Fruit fly (Drosophila melanogaster) whole organism, embryonic: ENCODE data around the gene Tmep.

Experiments used
- Atf-2 ChIP-seq: fragments of 200-800 bp; sonication (Bioruptor generic); optimal IDR thresholded peaks from 2 replicates; lab custom pipeline; 2016; ENCODE audit warnings: missing biosample characterization, missing genetic modification characterization
- Bdp1 ChIP-seq: fragments of 200-800 bp; sonication (Bioruptor generic); optimal IDR thresholded peaks from 3 replicates; lab custom pipeline; 2016; ENCODE audit warnings: missing biosample characterization, missing genetic modification characterization
- Bteb2 ChIP-seq: fragments of 200-800 bp; sonication (Bioruptor generic); optimal IDR thresholded peaks from 2 replicates; lab custom pipeline; 2016; ENCODE audit warnings: missing biosample characterization, missing genetic modification characterization
- CG10209 ChIP-seq: fragments of 200-800 bp; sonication (Bioruptor generic); optimal IDR thresholded peaks from 3 replicates; lab custom pipeline; 2017; ENCODE audit warnings: missing biosample characterization, mild to moderate bottlenecking, missing genetic modification characterization, missing genetic modification reagents
- CG12071 ChIP-seq: fragments of 200-800 bp; sonication (Bioruptor generic); optimal IDR thresholded peaks from 3 replicates; lab custom pipeline; 2018; ENCODE audit warnings: missing biosample characterization, mild to moderate bottlenecking, missing genetic modification characterization
- CG13296 ChIP-seq: fragments of 200-800 bp; sonication (Bioruptor generic); optimal IDR thresholded peaks from 3 replicates; lab custom pipeline; 2018; ENCODE audit warnings: missing biosample characterization, mild to moderate bottlenecking, missing genetic modification characterization
- CG14667 ChIP-seq: fragments of 200-800 bp; sonication (Bioruptor generic); IDR thresholded peaks from 2 replicates; pipeline ENCODE4 v1.3.6; 2022; ENCODE audit warnings: missing biosample characterization, missing genetic modification characterization
- CG14860 ChIP-seq: fragments of 200-800 bp; sonication (Bioruptor generic); IDR thresholded peaks from 3 replicates; pipeline ENCODE4 v1.3.6; 2022; ENCODE audit warnings: missing biosample characterization, missing genetic modification characterization; ENCODE audit not compliant: partially characterized antibody
- CG15479 ChIP-seq: fragments of 200-800 bp; sonication (Bioruptor generic); optimal IDR thresholded peaks from 3 replicates; lab custom pipeline; 2019; ENCODE audit warnings: missing biosample characterization, mild to moderate bottlenecking, missing genetic modification characterization, moderate library complexity
- CG15601 ChIP-seq: fragments of 200-800 bp; sonication (Bioruptor generic); optimal IDR thresholded peaks from 3 replicates; lab custom pipeline; 2019; ENCODE audit warnings: missing biosample characterization, mild to moderate bottlenecking, missing genetic modification characterization, moderate library complexity
- CG1647 ChIP-seq: fragments of 200-800 bp; sonication (Bioruptor generic); optimal IDR thresholded peaks from 3 replicates; lab custom pipeline; 2016; ENCODE audit warnings: missing biosample characterization, missing genetic modification characterization
- CG17802 ChIP-seq: fragments of 200-800 bp; sonication (Bioruptor generic); optimal IDR thresholded peaks from 2 replicates; lab custom pipeline; 2018; ENCODE audit warnings: missing biosample characterization, mild to moderate bottlenecking, missing genetic modification characterization, moderate library complexity
- CG2120 ChIP-seq: fragments of 200-800 bp; sonication (Bioruptor generic); optimal IDR thresholded peaks from 3 replicates; lab custom pipeline; 2016; ENCODE audit warnings: missing biosample characterization, missing genetic modification characterization
- CG31224 ChIP-seq: fragments of 200-800 bp; sonication (Bioruptor generic); IDR thresholded peaks from 2 replicates; pipeline ENCODE4 v1.3.6; 2022; ENCODE audit warnings: missing biosample characterization, missing genetic modification characterization
- CG3407 ChIP-seq: fragments of 200-800 bp; sonication (Bioruptor generic); optimal IDR thresholded peaks from 2 replicates; lab custom pipeline; 2018; ENCODE audit warnings: missing biosample characterization, mild to moderate bottlenecking, missing genetic modification characterization
- CG4707 ChIP-seq: fragments of 200-800 bp; sonication (Bioruptor generic); optimal IDR thresholded peaks from 2 replicates; lab custom pipeline; 2018; ENCODE audit warnings: missing biosample characterization, mild to moderate bottlenecking, missing genetic modification characterization, moderate library complexity
- CG6272 ChIP-seq: fragments of 200-800 bp; sonication (Bioruptor generic); IDR thresholded peaks from 2 replicates; pipeline ENCODE4 v1.3.6; 2022; ENCODE audit warnings: missing biosample characterization, missing genetic modification characterization
- CG7372 ChIP-seq: fragments of 200-800 bp; sonication (Bioruptor generic); IDR thresholded peaks from 2 replicates; pipeline ENCODE4 v1.3.6; 2022; ENCODE audit warnings: missing biosample characterization, missing genetic modification characterization
- CG8089 ChIP-seq: fragments of 200-800 bp; sonication (Bioruptor generic); optimal IDR thresholded peaks from 3 replicates; lab custom pipeline; 2016; ENCODE audit warnings: missing biosample characterization, missing genetic modification characterization
- D19A ChIP-seq: fragments of 200-800 bp; optimal IDR thresholded peaks from 3 replicates; lab custom pipeline; 2019; ENCODE audit warnings: missing biosample characterization, mild to moderate bottlenecking, missing genetic modification characterization, moderate library complexity
- Dad ChIP-seq: fragments of 200-800 bp; sonication (Bioruptor generic); optimal IDR thresholded peaks from 3 replicates; lab custom pipeline; 2016; ENCODE audit warnings: missing biosample characterization, missing genetic modification characterization
- Dek ChIP-seq: fragments of 200-800 bp; sonication (Bioruptor generic); optimal IDR thresholded peaks from 3 replicates; lab custom pipeline; 2019; ENCODE audit warnings: missing biosample characterization, mild to moderate bottlenecking, missing genetic modification characterization, moderate library complexity
- Fer1 ChIP-seq: fragments of 200-800 bp; sonication (Bioruptor generic); optimal IDR thresholded peaks from 2 replicates; lab custom pipeline; 2017; ENCODE audit warnings: missing biosample characterization, mild to moderate bottlenecking, missing genetic modification characterization
- GATAe ChIP-seq: fragments of 200-800 bp; sonication (Bioruptor generic); conservative IDR thresholded peaks from 2 replicates; pipeline ENCODE4 v1.3.6; 2022; ENCODE audit warnings: missing biosample characterization, missing genetic modification characterization
- Hr3 ChIP-seq: fragments of 200-800 bp; sonication (Bioruptor generic); optimal IDR thresholded peaks from 3 replicates; lab custom pipeline; 2016; ENCODE audit warnings: missing biosample characterization, missing genetic modification characterization
- Lhr ChIP-seq: fragments of 200-800 bp; sonication (Bioruptor generic); optimal IDR thresholded peaks from 3 replicates; lab custom pipeline; 2017; ENCODE audit warnings: mild to moderate bottlenecking, missing biosample characterization, missing genetic modification reagents, missing genetic modification characterization
- MBD-R2 ChIP-seq: fragments of 200-800 bp; sonication (Bioruptor generic); IDR thresholded peaks from 2 replicates; pipeline ENCODE4 v1.3.6; 2022; ENCODE audit warnings: missing biosample characterization, missing genetic modification characterization
- MESR4 ChIP-seq: fragments of 200-800 bp; sonication (Bioruptor generic); optimal IDR thresholded peaks from 2 replicates; lab custom pipeline; 2018; ENCODE audit warnings: missing biosample characterization, mild to moderate bottlenecking, missing genetic modification characterization, moderate library complexity
- Mrtf ChIP-seq: fragments of 200-800 bp; sonication (Bioruptor generic); IDR thresholded peaks from 3 replicates; pipeline ENCODE4 v1.3.6; 2022; ENCODE audit warnings: missing biosample characterization, missing genetic modification characterization
- NK7.1 ChIP-seq: fragments of 200-800 bp; sonication (Bioruptor generic); optimal IDR thresholded peaks from 3 replicates; lab custom pipeline; 2016; ENCODE audit warnings: missing biosample characterization, missing genetic modification characterization
- Poxn ChIP-seq: fragments of 200-800 bp; sonication (Bioruptor generic); IDR thresholded peaks from 2 replicates; pipeline ENCODE4 v1.3.6; 2022; ENCODE audit warnings: missing biosample characterization, missing genetic modification characterization
- az2 ChIP-seq: fragments of 200-800 bp; sonication (Bioruptor generic); optimal IDR thresholded peaks from 3 replicates; lab custom pipeline; 2016; ENCODE audit warnings: missing biosample characterization, missing genetic modification characterization
- bab2 ChIP-seq: fragments of 200-800 bp; sonication (Bioruptor generic); optimal IDR thresholded peaks from 2 replicates; lab custom pipeline; 2016; ENCODE audit warnings: missing biosample characterization, missing genetic modification characterization
- bbx ChIP-seq: fragments of 200-800 bp; sonication (Bioruptor generic); IDR thresholded peaks from 2 replicates; pipeline ENCODE4 v1.3.6; 2022; ENCODE audit warnings: missing biosample characterization, missing genetic modification characterization; ENCODE audit not compliant: partially characterized antibody
- bigmax ChIP-seq: fragments of 200-800 bp; sonication (Bioruptor generic); optimal IDR thresholded peaks from 2 replicates; lab custom pipeline; 2018; ENCODE audit warnings: missing biosample characterization, mild to moderate bottlenecking, missing genetic modification characterization
- cg ChIP-seq: fragments of 200-800 bp; sonication (Bioruptor generic); optimal IDR thresholded peaks from 3 replicates; lab custom pipeline; 2019; ENCODE audit warnings: missing biosample characterization, mild to moderate bottlenecking, missing genetic modification characterization, moderate library complexity
- fru ChIP-seq: fragments of >200 bp; optimal IDR thresholded peaks from 2 replicates; lab custom pipeline; 2017
- gcm2 ChIP-seq: fragments of 200-800 bp; sonication (Bioruptor generic); optimal IDR thresholded peaks from 2 replicates; lab custom pipeline; 2016; ENCODE audit warnings: missing biosample characterization, missing genetic modification characterization
- gem ChIP-seq: fragments of 200-800 bp; sonication (Bioruptor generic); optimal IDR thresholded peaks from 2 replicates; lab custom pipeline; 2019; ENCODE audit warnings: missing biosample characterization, mild to moderate bottlenecking, missing genetic modification characterization, moderate library complexity
- grau ChIP-seq: fragments of 200-800 bp; optimal IDR thresholded peaks from 3 replicates; lab custom pipeline; 2019; ENCODE audit warnings: missing biosample characterization, mild to moderate bottlenecking, missing genetic modification characterization, moderate library complexity
- gt ChIP-seq: fragments of 200-800 bp; sonication (Bioruptor generic); IDR thresholded peaks from 2 replicates; pipeline ENCODE4 v1.3.6; 2022; ENCODE audit warnings: missing biosample characterization, missing genetic modification characterization
- inv ChIP-seq: fragments of 200-800 bp; sonication (Bioruptor generic); IDR thresholded peaks from 2 replicates; pipeline ENCODE4 v1.3.6; 2022; ENCODE audit warnings: missing biosample characterization, missing genetic modification characterization; ENCODE audit not compliant: partially characterized antibody
- luna ChIP-seq: fragments of 200-800 bp; sonication (Bioruptor generic); optimal IDR thresholded peaks from 2 replicates; lab custom pipeline; 2016; ENCODE audit warnings: missing biosample characterization, missing genetic modification characterization
- maf-S ChIP-seq: fragments of 200-800 bp; sonication (Bioruptor generic); optimal IDR thresholded peaks from 2 replicates; lab custom pipeline; 2016; ENCODE audit warnings: missing biosample characterization, missing genetic modification characterization
- mld ChIP-seq: fragments of 200-800 bp; sonication (Bioruptor generic); IDR thresholded peaks from 3 replicates; pipeline ENCODE4 v1.3.6; 2022; ENCODE audit warnings: missing biosample characterization, missing genetic modification characterization; ENCODE audit not compliant: partially characterized antibody
- oc ChIP-seq: fragments of 200-800 bp; sonication (Bioruptor generic); optimal IDR thresholded peaks from 2 replicates; lab custom pipeline; 2018; ENCODE audit warnings: missing biosample characterization, mild to moderate bottlenecking, missing genetic modification characterization, moderate library complexity
- odd ChIP-seq: fragments of 200-800 bp; sonication (Bioruptor generic); optimal IDR thresholded peaks from 2 replicates; lab custom pipeline; 2017; ENCODE audit warnings: missing biosample characterization, mild to moderate bottlenecking, missing genetic modification characterization
- seq ChIP-seq: fragments of 200-800 bp; sonication (Bioruptor generic); IDR thresholded peaks from 2 replicates; pipeline ENCODE4 v1.3.6; 2022; ENCODE audit warnings: missing biosample characterization, missing genetic modification characterization
- shn ChIP-seq: fragments of 200-800 bp; sonication (Bioruptor generic); optimal IDR thresholded peaks from 3 replicates; lab custom pipeline; 2016; ENCODE audit warnings: missing biosample characterization, missing genetic modification characterization
- sima ChIP-seq: fragments of 200-800 bp; sonication (Bioruptor generic); optimal IDR thresholded peaks from 2 replicates; lab custom pipeline; 2016; ENCODE audit warnings: missing biosample characterization, missing genetic modification characterization
- so ChIP-seq: fragments of 200-800 bp; sonication (Bioruptor generic); IDR thresholded peaks from 3 replicates; pipeline ENCODE4 v1.3.6; 2022; ENCODE audit warnings: missing biosample characterization, missing genetic modification characterization

Tmep gene

dm6 chr3L:1618116-1618727, 49.2 kb downstream of the Tmep start, which contains the start of the genes CG13926, ABCB7 and CG33230 (continued):
- no peak for TF ChIP-seq CG14860 (GFP tag; lab: Robert Waterston, UW)
- TF ChIP-seq CG8089 (GFP tag; lab: Kevin White, UChicago) = no peak
- no peak for TF ChIP-seq shn (GFP tag; lab: Kevin White, UChicago)
- no peak for TF ChIP-seq gt (GFP tag; lab: Robert Waterston, UW)
- peak; percentile 84 for TF ChIP-seq MBD-R2 (GFP tag; lab: Robert Waterston, UW)
- no peak for TF ChIP-seq CG7372 (GFP tag; lab: Robert Waterston, UW)
- TF ChIP-seq CG1647 (GFP tag; lab: Kevin White, UChicago) = no peak
- TF ChIP-seq Lhr = peak; percentile 8
- peak; percentile 37 for TF ChIP-seq grau (tag; lab: Kevin White, UChicago)
- TF ChIP-seq inv = peak; percentile 20; the same call in 1 of the 2 replicates
- TF ChIP-seq CG15601 = no peak
- TF ChIP-seq sima (GFP tag; lab: Kevin White, UChicago) = no peak
- TF ChIP-seq CG2120 (GFP tag; lab: Kevin White, UChicago) = peak; percentile 71
- TF ChIP-seq Fer1 (GFP tag; lab: Kevin White, UChicago) = peak; percentile 27
- no peak for TF ChIP-seq luna
- TF ChIP-seq CG31224 = no peak
- TF ChIP-seq CG13296 (GFP tag; lab: Kevin White, UChicago) = no peak
- TF ChIP-seq bbx = 0 out of 2 replicates have a peak, but pooled peaks have one; percentile 2
- TF ChIP-seq MESR4 (GFP tag; lab: Kevin White, UChicago) = peak; percentile 54
- no peak for TF ChIP-seq NK7.1
- TF ChIP-seq odd (GFP tag; lab: Kevin White, UChicago) = no peak
- no peak for TF ChIP-seq CG6272 (GFP tag; lab: Robert Waterston, UW)
- no peak for TF ChIP-seq CG10209 (GFP tag; lab: Kevin White, UChicago)
- no peak for TF ChIP-seq so
- no peak for TF ChIP-seq fru (lab: Kevin White, UChicago)
- no peak for TF ChIP-seq seq
- peak; percentile 1 for TF ChIP-seq Dek (tag; lab: Kevin White, UChicago)
- no peak for TF ChIP-seq gem (tag; lab: Kevin White, UChicago)
- TF ChIP-seq Bteb2 (GFP tag; lab: Kevin White, UChicago) = no peak
- TF ChIP-seq CG14667 (GFP tag; lab: Robert Waterston, UW) = no peak
- TF ChIP-seq CG15479 (GFP tag; lab: Kevin White, UChicago) = no peak
- peak; percentile 8 for TF ChIP-seq az2 (GFP tag; lab: Kevin White, UChicago)
- TF ChIP-seq Poxn (GFP tag; lab: Robert Waterston, UW) = no peak
- no peak for TF ChIP-seq CG4707 (GFP tag; lab: Kevin White, UChicago)
- TF ChIP-seq GATAe (GFP tag; lab: Robert Waterston, UW) = no peak
- TF ChIP-seq D19A = no peak
- peak; percentile 13 for TF ChIP-seq Bdp1 (GFP tag; lab: Kevin White, UChicago)
- TF ChIP-seq bab2 (GFP tag; lab: Kevin White, UChicago) = peak; percentile 36
- TF ChIP-seq Dad = no peak
- TF ChIP-seq oc (tag; lab: Kevin White, UChicago) = no peak
- no peak for TF ChIP-seq mld (GFP tag; lab: Robert Waterston, UW)
- TF ChIP-seq cg (GFP tag; lab: Kevin White, UChicago) = no peak
- no peak for TF ChIP-seq Atf-2 (GFP tag; lab: Kevin White, UChicago)
- TF ChIP-seq bigmax (GFP tag; lab: Kevin White, UChicago) = no peak
- TF ChIP-seq gcm2 (GFP tag; lab: Kevin White, UChicago) = no peak
- no peak for TF ChIP-seq Mrtf
- TF ChIP-seq CG3407 (GFP tag; lab: Kevin White, UChicago) = no peak
- TF ChIP-seq Hr3 (GFP tag; lab: Kevin White, UChicago) = no peak
- TF ChIP-seq CG12071 (GFP tag; lab: Kevin White, UChicago) = no peak
- TF ChIP-seq maf-S = peak; percentile 29
- no peak for TF ChIP-seq CG17802 (tag; lab: Kevin White, UChicago)
